Worm (Caenorhabditis elegans): ENCODE measurements around the gene nhx-5.

Gene nhx-5

DNA sequence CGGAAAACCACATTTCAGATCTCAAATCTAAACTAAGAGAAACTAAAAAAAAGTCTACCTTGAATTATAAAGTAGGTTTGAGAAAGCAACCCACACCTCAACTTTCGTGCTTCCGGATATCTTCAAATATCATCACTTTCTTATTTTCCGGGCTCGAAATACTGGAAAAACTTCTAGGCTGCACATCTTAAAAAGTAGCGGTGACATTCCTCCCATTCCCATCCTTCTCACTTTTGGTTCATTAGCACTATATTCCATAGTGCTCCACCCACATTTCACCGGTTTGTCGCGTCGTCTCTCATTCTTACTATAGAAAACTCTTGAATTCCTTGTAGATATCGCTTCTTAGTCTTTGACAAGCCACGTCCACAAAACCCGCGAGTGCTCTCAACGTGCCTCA is 27.6 kb downstream of the nhx-5 start, which contains the start of gene flp-19:
Gene flp-19, plus strand, starts transcription at position 301 of the 400 bp plus-strand sequence.
- TF ChIP-seq him-1 (tag; optimal IDR thresholded peaks at IDR 0.05): no peak
- no peak for TF ChIP-seq dao-5 (tag; optimal IDR thresholded peaks at IDR 0.05)
- no peak for TF ChIP-seq W03F9.2 (tag; optimal IDR thresholded peaks at IDR 0.05)

DNA sequence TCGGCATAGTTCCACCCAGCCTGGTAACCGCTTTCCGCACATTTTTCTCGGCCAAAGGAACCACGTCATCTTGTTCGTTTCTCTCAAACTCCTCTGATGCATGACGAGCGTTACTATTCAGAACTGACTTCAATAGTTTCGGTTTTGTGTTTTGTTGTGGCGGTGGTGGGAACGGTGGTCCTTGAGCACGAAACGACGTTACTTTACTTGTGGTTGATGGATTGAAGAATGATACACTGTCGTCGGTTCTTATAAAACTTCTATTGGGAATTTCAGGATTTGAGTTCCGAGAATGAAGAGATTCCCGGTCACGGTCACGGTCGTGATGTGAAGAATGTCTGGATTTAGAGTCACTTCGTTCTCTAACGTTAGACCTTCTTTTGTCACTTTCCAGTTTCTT is 33.1 kb downstream of the nhx-5 start:
- TF ChIP-seq him-1 (tag; optimal IDR thresholded peaks at IDR 0.05) (no peak), dao-5 (tag; optimal IDR thresholded peaks at IDR 0.05) (no peak), W03F9.2 (tag; optimal IDR thresholded peaks at IDR 0.05) (no peak)

- TF ChIP-seq him-1 (tag; optimal IDR thresholded peaks at IDR 0.05) (no peak), W03F9.2 (tag; optimal IDR thresholded peaks at IDR 0.05) (no peak), dao-5 (tag; optimal IDR thresholded peaks at IDR 0.05) (no peak)
Measured at ce11 chrX:10612355-10612754, 35.6 kb downstream of the nhx-5 start.

ce11 chrX:10616041-10616440 is 39.3 kb downstream of the nhx-5 start:
- TF ChIP-seq W03F9.2 (tag; optimal IDR thresholded peaks at IDR 0.05): no peak
- no peak for TF ChIP-seq him-1 (tag; optimal IDR thresholded peaks at IDR 0.05)
- no peak for TF ChIP-seq dao-5 (tag; optimal IDR thresholded peaks at IDR 0.05)

DNA sequence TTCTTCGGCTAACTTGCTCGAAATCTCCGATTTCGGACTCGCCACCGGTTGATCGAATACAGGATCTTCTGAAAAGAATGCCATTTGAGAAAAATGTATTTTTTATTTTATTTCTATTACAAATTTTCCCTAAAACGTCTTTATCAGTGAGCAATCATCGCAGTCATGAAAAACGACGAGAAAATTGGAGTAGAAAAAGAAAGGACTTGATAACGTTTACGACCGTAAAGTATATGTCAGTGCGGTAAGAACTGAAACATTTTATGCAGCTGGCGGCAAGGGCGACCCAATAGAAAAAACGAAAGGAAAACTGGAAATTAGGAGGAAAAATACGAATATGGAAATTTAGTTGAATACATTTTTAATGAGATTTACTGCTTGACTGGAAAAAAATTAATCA is 41.1 kb downstream of the nhx-5 start:
- TF ChIP-seq W03F9.2 (tag; optimal IDR thresholded peaks at IDR 0.05): no peak
- no peak for TF ChIP-seq dao-5 (tag; optimal IDR thresholded peaks at IDR 0.05)
- no peak for TF ChIP-seq him-1 (tag; optimal IDR thresholded peaks at IDR 0.05)

- TF ChIP-seq him-1 (tag; optimal IDR thresholded peaks at IDR 0.05) (no peak), dao-5 (tag; optimal IDR thresholded peaks at IDR 0.05) (no peak), W03F9.2 (tag; optimal IDR thresholded peaks at IDR 0.05) (no peak)
Measured at ce11 chrX:10618619-10619130, 41.9 kb downstream of the nhx-5 start.

ce11 chrX:10619554-10620199 is 42.9 kb downstream of the nhx-5 start:
- TF ChIP-seq W03F9.2 (tag; optimal IDR thresholded peaks at IDR 0.05) (no peak), dao-5 (tag; optimal IDR thresholded peaks at IDR 0.05) (no peak), him-1 (tag; optimal IDR thresholded peaks at IDR 0.05) (no peak)

DNA sequence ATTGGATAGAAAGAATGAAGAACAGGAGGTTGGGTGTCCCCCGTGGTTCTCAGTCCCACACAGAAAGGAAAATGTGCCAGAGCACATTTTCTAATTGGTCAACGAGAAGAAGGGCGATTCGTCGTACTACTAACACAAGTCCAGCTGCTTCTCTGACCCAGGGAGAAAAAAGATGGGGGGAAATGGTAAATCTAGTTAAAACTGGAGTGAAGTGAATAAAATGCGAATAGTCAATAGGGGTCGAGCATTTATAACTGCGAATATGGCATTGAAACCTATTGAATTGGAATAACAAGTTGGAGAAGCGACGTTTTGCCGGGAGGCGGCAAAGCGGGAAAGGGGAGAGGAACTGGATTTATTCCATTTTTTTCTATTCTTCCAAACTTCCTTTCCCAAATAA is 45.9 kb downstream of the nhx-5 start:
- no peak for TF ChIP-seq dao-5 (tag; optimal IDR thresholded peaks at IDR 0.05)
- TF ChIP-seq W03F9.2 (tag; optimal IDR thresholded peaks at IDR 0.05): no peak
- TF ChIP-seq him-1 (tag; optimal IDR thresholded peaks at IDR 0.05): no peak

DNA sequence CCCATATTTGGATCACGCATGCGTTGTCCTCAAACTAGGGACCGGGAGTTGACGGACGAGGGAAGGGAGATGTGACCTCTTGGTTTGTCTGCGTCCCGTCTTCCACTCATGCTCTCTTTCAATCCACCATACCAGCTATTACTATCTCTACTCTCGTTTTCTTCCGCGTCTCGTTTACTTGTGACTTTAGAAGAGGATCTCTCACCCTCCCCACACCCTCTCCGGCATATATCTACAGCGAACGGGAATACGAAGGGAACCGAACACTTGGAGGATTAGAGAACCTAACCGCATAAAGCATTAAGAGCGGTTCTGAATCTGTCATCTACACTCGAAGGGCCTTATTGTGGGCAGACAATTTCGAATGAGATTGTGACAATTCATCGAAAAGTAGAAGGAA is 46.4 kb downstream of the nhx-5 start:
- TF ChIP-seq W03F9.2 (tag; optimal IDR thresholded peaks at IDR 0.05) (no peak), him-1 (tag; optimal IDR thresholded peaks at IDR 0.05) (no peak), dao-5 (tag; optimal IDR thresholded peaks at IDR 0.05) (no peak)

DNA sequence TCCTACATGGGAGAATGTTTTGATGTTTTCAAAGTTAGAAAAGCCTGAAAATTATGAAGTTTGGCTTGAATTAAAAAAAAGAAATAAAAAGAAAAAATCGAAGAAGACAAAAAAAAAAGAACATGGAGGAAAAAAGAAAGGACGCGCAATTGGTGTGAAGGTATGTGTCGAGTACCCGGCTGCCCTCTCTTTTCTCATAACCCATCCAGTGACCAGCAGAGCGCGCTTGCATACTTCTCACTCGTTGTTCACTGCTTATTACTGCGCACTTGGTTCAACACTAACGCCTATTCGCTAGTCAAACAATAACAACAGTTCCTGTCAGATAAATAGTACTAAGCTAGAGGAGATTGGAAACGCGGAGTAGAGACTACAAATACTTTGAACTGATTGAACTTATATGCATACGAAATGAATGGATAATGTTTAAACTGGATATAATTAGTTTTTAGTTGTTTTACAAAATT is 47.4 kb downstream of the nhx-5 start, which contains the start of gene abl-1:
Gene abl-1, minus strand, starts transcription at position 51 of the 467 bp plus-strand sequence.
- TF ChIP-seq dao-5 (tag; optimal IDR thresholded peaks at IDR 0.05) (no peak), him-1 (tag; optimal IDR thresholded peaks at IDR 0.05) (no peak), W03F9.2 (tag; optimal IDR thresholded peaks at IDR 0.05) (no peak)

ce11 chrX:10628454-10628853 is 51.7 kb downstream of the nhx-5 start, which contains the start of gene M79.2:
Gene M79.2, minus strand, starts transcription at chrX:10628807.
- no peak for TF ChIP-seq dao-5 (tag; optimal IDR thresholded peaks at IDR 0.05)
- no peak for TF ChIP-seq him-1 (tag; optimal IDR thresholded peaks at IDR 0.05)
- TF ChIP-seq W03F9.2 (tag; optimal IDR thresholded peaks at IDR 0.05): no peak

DNA sequence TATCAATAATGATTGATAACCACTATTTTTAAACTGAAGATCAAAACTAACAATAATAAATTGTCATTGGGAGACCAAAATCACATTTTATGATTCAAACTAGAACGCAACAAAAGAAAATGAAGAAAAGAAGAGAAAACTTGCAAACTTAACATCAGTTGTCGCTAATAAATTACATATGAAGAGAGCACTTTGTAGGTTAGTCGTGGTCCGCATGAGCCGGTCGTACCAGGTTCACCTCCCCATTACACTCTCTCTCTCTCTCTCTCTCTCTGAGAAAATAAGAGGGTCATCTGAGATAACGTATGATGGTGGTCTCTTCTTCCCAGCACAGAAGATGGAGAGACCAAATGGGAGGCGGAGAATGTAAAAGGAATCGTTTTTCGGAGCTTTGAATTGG is 52.4 kb downstream of the nhx-5 start:
- no peak for TF ChIP-seq W03F9.2 (tag; optimal IDR thresholded peaks at IDR 0.05)
- no peak for TF ChIP-seq him-1 (tag; optimal IDR thresholded peaks at IDR 0.05)
- TF ChIP-seq dao-5 (tag; optimal IDR thresholded peaks at IDR 0.05): no peak

- TF ChIP-seq him-1 (tag; optimal IDR thresholded peaks at IDR 0.05): no peak
- no peak for TF ChIP-seq dao-5 (tag; optimal IDR thresholded peaks at IDR 0.05)
- no peak for TF ChIP-seq W03F9.2 (tag; optimal IDR thresholded peaks at IDR 0.05)
Measured at ce11 chrX:10630059-10630791, 53.5 kb downstream of the nhx-5 start.
